Worm (Caenorhabditis elegans) whole organism, L4/young adult: ENCODE data around the gene C06E7.2.

Source experiments
- dao-5 ChIP-seq: sonication (generic microtip); optimal IDR thresholded peaks from 2 replicates; lab custom pipeline; 2016; ENCODE audit warnings: missing genotype, missing genetic modification characterization, moderate library complexity, missing compliant biosample characterization
- him-1 ChIP-seq: sonication (generic microtip); optimal IDR thresholded peaks from 2 replicates; lab custom pipeline; 2016; ENCODE audit warnings: missing genotype, missing genetic modification reagents, missing genetic modification characterization, missing compliant biosample characterization

- TF ChIP-seq him-1 (no peak), dao-5 (tag; lab: Kevin White, UChicago) (no peak)
These were observed 42.6 kb upstream of the C06E7.2 start, which contains the start of gene C31H1.5 for ce11 chrIV:5796694-5797093.
